Worm (Caenorhabditis elegans) whole organism, L3 larva: ENCODE results near the gene T25B9.6.
A peak's percentile ranks its signal among the peaks of the same experiment; 100 is the strongest.

Source experiments
- ZK546.5 ChIP-seq: sonication (generic microtip); optimal IDR thresholded peaks from 2 replicates; lab custom pipeline; 2017; ENCODE audit warnings: missing biosample characterization, missing genetic modification characterization
- aly-2 ChIP-seq: fragments of 150-350 bp; optimal IDR thresholded peaks from 2 replicates; lab custom pipeline; 2014; ENCODE audit warnings: missing biosample characterization, missing genetic modification characterization
- ama-1 ChIP-seq: fragments of 150-350 bp; optimal IDR thresholded peaks from 2 replicates; lab custom pipeline; 2018
- ceh-16 ChIP-seq: sonication (generic microtip); optimal IDR thresholded peaks from 2 replicates; lab custom pipeline; 2017; ENCODE audit warnings: missing biosample characterization, missing genetic modification characterization
- ceh-82 ChIP-seq: fragments of 150-350 bp; optimal IDR thresholded peaks from 2 replicates; lab custom pipeline; 2014; ENCODE audit warnings: missing biosample characterization, missing genetic modification characterization
- daf-12 ChIP-seq: fragments of 150-350 bp; optimal IDR thresholded peaks from 2 replicates; lab custom pipeline; 2014; ENCODE audit warnings: missing biosample characterization, missing genetic modification reagents, missing genetic modification characterization
- egl-27 ChIP-seq: sonication (generic microtip); optimal IDR thresholded peaks from 4 replicates; lab custom pipeline; 2017; ENCODE audit warnings: missing biosample characterization, missing genetic modification reagents, missing genetic modification characterization
- egl-5 ChIP-seq: fragments of 150-350 bp; optimal IDR thresholded peaks from 2 replicates; lab custom pipeline; 2017; ENCODE audit warnings: missing biosample characterization, missing genetic modification reagents, missing genetic modification characterization, inconsistent platforms
- elt-1 ChIP-seq: fragments of 150-350 bp; optimal IDR thresholded peaks from 2 replicates; lab custom pipeline; 2014; ENCODE audit warnings: missing biosample characterization, missing genetic modification characterization
- elt-2 ChIP-seq: sonication (generic microtip); optimal IDR thresholded peaks from 2 replicates; lab custom pipeline; 2016; ENCODE audit warnings: missing genetic modification reagents, mild to moderate bottlenecking, missing genetic modification characterization, missing compliant biosample characterization
- elt-3 ChIP-seq, 3 experiments: fragments of 150-350 bp in 1 of 3; sonication (generic microtip) in 2 of 3; optimal IDR thresholded peaks; 2 replicates in 2 of 3; 4 replicates in 1 of 3; lab custom pipeline; 2014 to 2017; ENCODE audit warnings: missing biosample characterization in 3 of 3, missing genetic modification characterization in 3 of 3
- eor-1 ChIP-seq, 2 experiments: fragments of 150-350 bp; optimal IDR thresholded peaks; 2 replicates each; lab custom pipeline; 2014 to 2018; ENCODE audit warnings: missing biosample characterization in 2 of 2, missing genetic modification characterization in 2 of 2
- fkh-10 ChIP-seq: sonication (generic microtip); optimal IDR thresholded peaks from 2 replicates; lab custom pipeline; 2017; ENCODE audit warnings: missing biosample characterization, missing genetic modification reagents, missing genetic modification characterization
- fkh-2 ChIP-seq: fragments of 150-350 bp; optimal IDR thresholded peaks from 2 replicates; lab custom pipeline; 2014; ENCODE audit warnings: missing biosample characterization, missing genetic modification reagents, missing genetic modification characterization
- fos-1 ChIP-seq: fragments of 150-350 bp; optimal IDR thresholded peaks from 2 replicates; lab custom pipeline; 2014; ENCODE audit warnings: missing biosample characterization, missing genetic modification characterization
- lin-15B ChIP-seq: fragments of 150-350 bp; optimal IDR thresholded peaks from 2 replicates; lab custom pipeline; 2014; ENCODE audit warnings: missing biosample characterization, missing genetic modification characterization
- lin-39 ChIP-seq: fragments of 150-350 bp; optimal IDR thresholded peaks from 2 replicates; lab custom pipeline; 2018; ENCODE audit warnings: missing biosample characterization, missing genetic modification reagents, missing genetic modification characterization
- mdl-1 ChIP-seq: fragments of 150-350 bp; optimal IDR thresholded peaks from 2 replicates; lab custom pipeline; 2014; ENCODE audit warnings: missing biosample characterization, missing genetic modification characterization
- nfya-1 ChIP-seq: sonication (generic microtip); optimal IDR thresholded peaks from 2 replicates; lab custom pipeline; 2017; ENCODE audit warnings: missing genetic modification characterization, mild to moderate bottlenecking, missing compliant biosample characterization, antibody characterized with exemption, moderate library complexity; ENCODE audit not compliant: insufficient read depth
- nhr-12 ChIP-seq: fragments of 150-350 bp; optimal IDR thresholded peaks from 2 replicates; lab custom pipeline; 2014; ENCODE audit warnings: missing biosample characterization, missing genetic modification characterization
- nhr-23 ChIP-seq: fragments of 150-350 bp; optimal IDR thresholded peaks from 2 replicates; lab custom pipeline; 2014; ENCODE audit warnings: missing biosample characterization, missing genetic modification reagents, missing genetic modification characterization
- nhr-25 ChIP-seq: sonication (generic microtip); optimal IDR thresholded peaks from 2 replicates; lab custom pipeline; 2017; ENCODE audit warnings: missing biosample characterization, missing genetic modification characterization
- nhr-43 ChIP-seq: sonication (generic microtip); optimal IDR thresholded peaks from 2 replicates; lab custom pipeline; 2016; ENCODE audit warnings: mild to moderate bottlenecking, missing genetic modification characterization, missing compliant biosample characterization; ENCODE audit not compliant: poor library complexity, severe bottlenecking
- nhr-67 ChIP-seq: fragments of 150-350 bp; optimal IDR thresholded peaks from 2 replicates; lab custom pipeline; 2014; ENCODE audit warnings: missing biosample characterization, missing genetic modification characterization
- nhr-76 ChIP-seq: fragments of 150-350 bp; sonication (generic microtip); optimal IDR thresholded peaks from 5 replicates; lab custom pipeline; 2014; ENCODE audit warnings: missing biosample characterization, missing genetic modification characterization
- pqm-1 ChIP-seq: fragments of 150-350 bp; optimal IDR thresholded peaks from 2 replicates; lab custom pipeline; 2017; ENCODE audit warnings: missing biosample characterization, missing genetic modification characterization, inconsistent platforms
- sea-2 ChIP-seq: fragments of 150-350 bp; sonication (generic microtip); optimal IDR thresholded peaks from 4 replicates; lab custom pipeline; 2014; ENCODE audit warnings: missing biosample characterization, missing genetic modification reagents, missing genetic modification characterization
- skn-1 ChIP-seq: fragments of 150-350 bp; optimal IDR thresholded peaks from 2 replicates; lab custom pipeline; 2014; ENCODE audit warnings: missing biosample characterization, missing genetic modification characterization
- snpc-4 ChIP-seq: fragments of 150-350 bp; optimal IDR thresholded peaks from 2 replicates; lab custom pipeline; 2014; ENCODE audit warnings: missing biosample characterization, missing genetic modification characterization
- unc-39 ChIP-seq: sonication (generic microtip); optimal IDR thresholded peaks from 4 replicates; lab custom pipeline; 2017; ENCODE audit warnings: missing biosample characterization, missing genetic modification characterization
- zag-1 ChIP-seq: fragments of 150-350 bp; optimal IDR thresholded peaks from 2 replicates; lab custom pipeline; 2014; ENCODE audit warnings: missing biosample characterization, missing genetic modification characterization
- ztf-11 ChIP-seq: fragments of 150-350 bp; optimal IDR thresholded peaks from 2 replicates; lab custom pipeline; 2014; ENCODE audit warnings: missing biosample characterization, missing genetic modification characterization
- ztf-4 ChIP-seq: fragments of 150-350 bp; optimal IDR thresholded peaks from 2 replicates; lab custom pipeline; 2014; ENCODE audit warnings: missing biosample characterization, missing genetic modification characterization

T25B9.6 gene

ce11 chrIV:10768146-10768636 is 10.2 kb downstream of the T25B9.6 start, which contains the start of gene T25B9.8:
Gene T25B9.8, minus strand, starts transcription at chrIV:10768196.
- TF ChIP-seq fkh-10 (GFP tag; lab: Kevin White, UChicago) (peak; percentile 3), ztf-4 (tag; lab: Kevin White, UChicago) (no peak)
- TF ChIP-seq, all 47 proteins: peak for 1

- TF ChIP-seq skn-1 (no peak), egl-5 (tag; lab: Kevin White, UChicago) (no peak), zag-1 (tag; lab: Kevin White, UChicago) (no peak), eor-1 (tag; optimal IDR thresholded peaks at IDR 0.05; lab: Kevin White, UChicago) (no peak), nhr-12 (tag; lab: Kevin White, UChicago) (no peak), ceh-82 (tag; lab: Kevin White, UChicago) (no peak), ztf-11 (tag; lab: Kevin White, UChicago) (no peak), pqm-1 (no peak), unc-39 (tag; lab: Kevin White, UChicago) (no peak), elt-1 (tag; lab: Kevin White, UChicago) (no peak), nhr-43 (tag; lab: Kevin White, UChicago) (no peak), nhr-67 (tag; lab: Kevin White, UChicago) (no peak), ceh-16 (tag; lab: Kevin White, UChicago) (no peak), nhr-76 (tag; lab: Kevin White, UChicago) (no peak)
- TF ChIP-seq, all 47 proteins: peak for 0
Measured at ce11 chrIV:10769353-10769752, 11.4 kb downstream of the T25B9.6 start, which contains the start of gene T25B9.9. Gene T25B9.9, plus strand, starts transcription at chrIV:10769653.

DNA sequence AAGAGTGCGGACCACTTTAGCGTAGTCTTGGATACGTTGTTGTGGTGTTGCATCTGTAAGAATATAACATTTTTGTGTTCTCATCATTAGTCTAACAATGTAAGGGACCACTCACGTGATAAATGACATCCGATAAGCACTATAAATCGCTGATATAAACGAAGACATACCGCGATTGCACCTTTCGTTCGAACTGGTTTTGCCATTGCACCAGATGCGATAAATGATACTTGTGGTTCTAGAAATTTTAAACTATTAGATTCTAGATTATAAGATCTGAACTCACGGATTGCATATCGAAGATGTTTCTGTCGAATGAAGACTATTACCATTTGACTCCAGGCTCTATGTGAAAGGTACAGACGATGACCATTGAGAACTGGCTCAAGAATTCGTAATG is 13.4 kb downstream of the T25B9.6 start:
- TF ChIP-seq sea-2 (GFP tag; lab: Kevin White, UChicago) (no peak), nhr-12 (tag; lab: Kevin White, UChicago) (no peak), ztf-11 (tag; lab: Kevin White, UChicago) (no peak), ama-1 (lab: Kevin White, UChicago) (no peak), skn-1 (no peak), nhr-23 (tag; lab: Kevin White, UChicago) (no peak)
- TF ChIP-seq, all 47 proteins: peak for 0

ce11 chrIV:10773811-10774210 is 15.9 kb downstream of the T25B9.6 start, which contains the start of gene inpp-1:
Gene inpp-1, minus strand, starts transcription at chrIV:10773911.
- TF ChIP-seq ztf-11 (tag; lab: Kevin White, UChicago) (no peak), pqm-1 (no peak), daf-12 (no peak), ZK546.5 (no peak), snpc-4 (tag; lab: Kevin White, UChicago) (no peak), egl-5 (tag; lab: Kevin White, UChicago) (no peak), egl-27 (tag; lab: Kevin White, UChicago) (no peak), ceh-82 (tag; lab: Kevin White, UChicago) (no peak), mdl-1 (tag; lab: Kevin White, UChicago) (no peak), lin-15B (tag; lab: Kevin White, UChicago) (no peak), ama-1 (lab: Kevin White, UChicago) (no peak), aly-2 (tag; lab: Kevin White, UChicago) (no peak)

ce11 chrIV:10777076-10777475 is 19.1 kb downstream of the T25B9.6 start:
- TF ChIP-seq nhr-23 (tag; lab: Kevin White, UChicago) (peak; percentile 12), skn-1 (no peak), nhr-67 (tag; lab: Kevin White, UChicago) (no peak), lin-39 (no peak), nhr-25 (tag; lab: Kevin White, UChicago) (peak; percentile 46), fkh-2 (tag; lab: Kevin White, UChicago) (no peak), fos-1 (tag; lab: Kevin White, UChicago) (no peak), elt-2 (tag; lab: Kevin White, UChicago) (no peak)

- no peak for TF ChIP-seq lin-39
- TF ChIP-seq eor-1 (tag; optimal IDR thresholded peaks at IDR 0.05; lab: Kevin White, UChicago) = no peak
- TF ChIP-seq ama-1 (lab: Kevin White, UChicago) = no peak
- TF ChIP-seq lin-15B (tag; lab: Kevin White, UChicago) = no peak
- no peak for TF ChIP-seq nfya-1 (tag; lab: Kevin White, UChicago)
- TF ChIP-seq elt-3 (tag; optimal IDR thresholded peaks at IDR 0.05; lab: Kevin White, UChicago) = no peak
- no peak for TF ChIP-seq egl-27 (tag; lab: Kevin White, UChicago)
- TF ChIP-seq nhr-76 (tag; lab: Kevin White, UChicago) = no peak
- TF ChIP-seq, all 47 proteins: peak for 0
Measured at ce11 chrIV:10777600-10777999, 19.7 kb downstream of the T25B9.6 start.
